Fruit fly (Drosophila melanogaster) whole organism, prepupa: Measurements from ENCODE around the gene Tsf2.

ENCODE experiments used
- Blimp-1 ChIP-seq: fragments of 200-800 bp; sonication (Bioruptor generic); optimal IDR thresholded peaks from 3 replicates; lab custom pipeline; 2017; ENCODE audit warnings: missing biosample characterization, missing genetic modification characterization, mild to moderate bottlenecking, moderate library complexity, missing genetic modification reagents
- CG10631 ChIP-seq: fragments of 200-800 bp; sonication (Bioruptor generic); optimal IDR thresholded peaks from 2 replicates; lab custom pipeline; 2016; ENCODE audit warnings: missing biosample characterization, missing genetic modification characterization
- CG6808 ChIP-seq: fragments of 200-800 bp; sonication (Bioruptor generic); optimal IDR thresholded peaks from 3 replicates; lab custom pipeline; 2017; ENCODE audit warnings: missing biosample characterization, missing genetic modification characterization, mild to moderate bottlenecking, moderate library complexity, missing genetic modification reagents
- Gug ChIP-seq: fragments of 200-800 bp; sonication (Bioruptor generic); IDR thresholded peaks from 2 replicates; pipeline ENCODE4 v1.3.6; 2022; ENCODE audit warnings: missing biosample characterization, missing genetic modification characterization
- Met ChIP-seq: fragments of 200-800 bp; sonication (Bioruptor generic); optimal IDR thresholded peaks from 3 replicates; lab custom pipeline; 2016; ENCODE audit warnings: missing biosample characterization, missing genetic modification characterization
- OdsH ChIP-seq: fragments of 200-800 bp; sonication (Bioruptor generic); optimal IDR thresholded peaks from 3 replicates; lab custom pipeline; 2016; ENCODE audit warnings: missing biosample characterization, missing genetic modification characterization
- Sox102F ChIP-seq: fragments of 200-800 bp; sonication (Bioruptor generic); optimal IDR thresholded peaks from 2 replicates; lab custom pipeline; 2016; ENCODE audit warnings: missing biosample characterization, mild to moderate bottlenecking, missing genetic modification characterization
- dac ChIP-seq: fragments of 200-800 bp; sonication (Bioruptor generic); optimal IDR thresholded peaks from 2 replicates; lab custom pipeline; 2017; ENCODE audit warnings: missing biosample characterization, mild to moderate bottlenecking, missing genetic modification characterization

- TF ChIP-seq Met (GFP tag; lab: Kevin White, UChicago) (no peak), CG6808 (GFP tag; lab: Kevin White, UChicago) (no peak), Gug (GFP tag; lab: Robert Waterston, UW) (no peak), CG10631 (GFP tag; lab: Kevin White, UChicago) (no peak), Blimp-1 (GFP tag; lab: Kevin White, UChicago) (no peak), dac (no peak), Sox102F (GFP tag; lab: Kevin White, UChicago) (peak; percentile 24), OdsH (no peak)
Measured at dm6 chr3L:12489952-12490351, 43.6 kb downstream of the Tsf2 start.
